Fruit fly (Drosophila melanogaster) whole organism, prepupa: ENCODE data around the gene tko.

Experiments used
- CG10631 ChIP-seq: fragments of 200-800 bp; sonication (Bioruptor generic); optimal IDR thresholded peaks from 2 replicates; lab custom pipeline; 2016; ENCODE audit warnings: missing biosample characterization, missing genetic modification characterization
- CG10669 ChIP-seq: fragments of 200-800 bp; sonication (Bioruptor generic); optimal IDR thresholded peaks from 3 replicates; lab custom pipeline; 2018; ENCODE audit warnings: missing biosample characterization, mild to moderate bottlenecking, missing genetic modification characterization, moderate library complexity
- CG11902 ChIP-seq: fragments of 200-800 bp; sonication (Bioruptor generic); optimal IDR thresholded peaks from 3 replicates; lab custom pipeline; 2016; ENCODE audit warnings: missing biosample characterization, missing genetic modification characterization
- CG15336 ChIP-seq: fragments of 200-800 bp; sonication (Bioruptor generic); IDR thresholded peaks from 2 replicates; pipeline ENCODE4 v1.3.6; 2022; ENCODE audit warnings: missing biosample characterization, missing genetic modification characterization
- CG1621 ChIP-seq: fragments of 200-800 bp; sonication (Bioruptor generic); optimal IDR thresholded peaks from 3 replicates; lab custom pipeline; 2018; ENCODE audit warnings: missing biosample characterization, mild to moderate bottlenecking, missing genetic modification characterization
- CG3032 ChIP-seq: fragments of 200-800 bp; optimal IDR thresholded peaks from 2 replicates; lab custom pipeline; 2019; ENCODE audit warnings: missing biosample characterization, mild to moderate bottlenecking, missing genetic modification characterization, moderate library complexity
- CG31627 ChIP-seq: fragments of 200-800 bp; sonication (Bioruptor generic); optimal IDR thresholded peaks from 3 replicates; lab custom pipeline; 2016; ENCODE audit warnings: missing biosample characterization, missing genetic modification characterization
- CG32006 ChIP-seq: fragments of 200-800 bp; sonication (Bioruptor generic); optimal IDR thresholded peaks from 3 replicates; lab custom pipeline; 2017; ENCODE audit warnings: missing biosample characterization, mild to moderate bottlenecking, missing genetic modification characterization
- CG3919 ChIP-seq: fragments of 200-800 bp; sonication (Bioruptor generic); optimal IDR thresholded peaks from 3 replicates; lab custom pipeline; 2016; ENCODE audit warnings: missing biosample characterization, missing genetic modification characterization
- CG6163 ChIP-seq: fragments of 200-800 bp; sonication (Bioruptor generic); IDR thresholded peaks from 3 replicates; pipeline ENCODE4 v1.3.6; 2022; ENCODE audit warnings: missing biosample characterization, missing genetic modification characterization
- CG6276 ChIP-seq: fragments of 200-800 bp; sonication (Bioruptor generic); optimal IDR thresholded peaks from 2 replicates; lab custom pipeline; 2017; ENCODE audit warnings: missing biosample characterization, mild to moderate bottlenecking, missing genetic modification characterization
- CG6792 ChIP-seq: fragments of 200-800 bp; sonication (Bioruptor generic); optimal IDR thresholded peaks from 3 replicates; lab custom pipeline; 2016; ENCODE audit warnings: missing biosample characterization, missing genetic modification characterization
- CG6808 ChIP-seq: fragments of 200-800 bp; sonication (Bioruptor generic); optimal IDR thresholded peaks from 3 replicates; lab custom pipeline; 2017; ENCODE audit warnings: missing biosample characterization, missing genetic modification characterization, mild to moderate bottlenecking, moderate library complexity, missing genetic modification reagents
- CG6854 ChIP-seq: fragments of 200-800 bp; sonication (Bioruptor generic); optimal IDR thresholded peaks from 2 replicates; lab custom pipeline; 2017; ENCODE audit warnings: missing biosample characterization, mild to moderate bottlenecking, missing genetic modification characterization
- CG7368 ChIP-seq: fragments of 200-800 bp; sonication (Bioruptor generic); optimal IDR thresholded peaks from 3 replicates; lab custom pipeline; 2016; ENCODE audit warnings: missing biosample characterization, missing genetic modification characterization
- CG8119 ChIP-seq: fragments of 200-800 bp; sonication (Bioruptor generic); IDR thresholded peaks from 3 replicates; pipeline ENCODE4 v1.3.6; 2022; ENCODE audit warnings: missing biosample characterization, missing genetic modification characterization
- CG8319 ChIP-seq: fragments of 200-800 bp; sonication (Bioruptor generic); optimal IDR thresholded peaks from 3 replicates; lab custom pipeline; 2016; ENCODE audit warnings: missing biosample characterization, missing genetic modification characterization
- CG8632 ChIP-seq: fragments of 200-800 bp; sonication (Bioruptor generic); optimal IDR thresholded peaks from 3 replicates; lab custom pipeline; 2016; ENCODE audit warnings: missing biosample characterization, missing genetic modification characterization
- CG9139 ChIP-seq: fragments of 200-800 bp; sonication (Bioruptor generic); optimal IDR thresholded peaks from 3 replicates; lab custom pipeline; 2017; ENCODE audit warnings: missing biosample characterization, mild to moderate bottlenecking, missing genetic modification characterization
- Eip78C ChIP-seq: fragments of 200-800 bp; sonication (Bioruptor generic); peaks from one replicate; lab custom pipeline; 2016; ENCODE audit warnings: missing biosample characterization, missing genetic modification characterization
- Eip93F ChIP-seq: fragments of 200-800 bp; sonication (Bioruptor generic); optimal IDR thresholded peaks from 2 replicates; lab custom pipeline; 2016; ENCODE audit warnings: missing biosample characterization, mild to moderate bottlenecking, missing genetic modification characterization
- Ets96B ChIP-seq: fragments of 200-800 bp; optimal IDR thresholded peaks from 2 replicates; lab custom pipeline; 2019; ENCODE audit warnings: missing biosample characterization, mild to moderate bottlenecking, missing genetic modification characterization, moderate library complexity
- Hr38 ChIP-seq: sonication (Bioruptor generic); optimal IDR thresholded peaks from 2 replicates; lab custom pipeline; 2016; ENCODE audit warnings: missing biosample characterization, missing genetic modification characterization
- Hr39 ChIP-seq: fragments of 200-800 bp; sonication (Bioruptor generic); optimal IDR thresholded peaks from 2 replicates; lab custom pipeline; 2016; ENCODE audit warnings: missing biosample characterization, missing genetic modification characterization
- Hr4 ChIP-seq: fragments of 200-800 bp; sonication (Bioruptor generic); optimal IDR thresholded peaks from 3 replicates; lab custom pipeline; 2016; ENCODE audit warnings: missing biosample characterization, missing genetic modification characterization
- Met ChIP-seq: fragments of 200-800 bp; sonication (Bioruptor generic); optimal IDR thresholded peaks from 3 replicates; lab custom pipeline; 2016; ENCODE audit warnings: missing biosample characterization, missing genetic modification characterization
- Smox ChIP-seq: fragments of 200-800 bp; sonication (Bioruptor generic); optimal IDR thresholded peaks from 3 replicates; lab custom pipeline; 2016; ENCODE audit warnings: missing biosample characterization, missing genetic modification characterization
- Sox102F ChIP-seq: fragments of 200-800 bp; sonication (Bioruptor generic); optimal IDR thresholded peaks from 2 replicates; lab custom pipeline; 2016; ENCODE audit warnings: missing biosample characterization, mild to moderate bottlenecking, missing genetic modification characterization
- Sox14 ChIP-seq: fragments of 200-800 bp; sonication (Bioruptor generic); optimal IDR thresholded peaks from 3 replicates; lab custom pipeline; 2016; ENCODE audit warnings: missing biosample characterization, missing genetic modification characterization
- dac ChIP-seq: fragments of 200-800 bp; sonication (Bioruptor generic); optimal IDR thresholded peaks from 2 replicates; lab custom pipeline; 2017; ENCODE audit warnings: missing biosample characterization, mild to moderate bottlenecking, missing genetic modification characterization
- dsx ChIP-seq: fragments of 200-800 bp; optimal IDR thresholded peaks from 3 replicates; lab custom pipeline; 2019; ENCODE audit warnings: missing biosample characterization, mild to moderate bottlenecking, missing genetic modification characterization, moderate library complexity; ENCODE audit not compliant: poor library complexity, severe bottlenecking
- fd59A ChIP-seq: fragments of 200-800 bp; sonication (Bioruptor generic); optimal IDR thresholded peaks from 2 replicates; lab custom pipeline; 2017; ENCODE audit warnings: missing biosample characterization, mild to moderate bottlenecking, missing genetic modification characterization, missing genetic modification reagents
- fkh ChIP-seq: fragments of 200-800 bp; sonication (Bioruptor generic); optimal IDR thresholded peaks from 3 replicates; lab custom pipeline; 2017; ENCODE audit warnings: missing biosample characterization, mild to moderate bottlenecking, missing genetic modification characterization, moderate library complexity
- pdm3 ChIP-seq: fragments of 200-800 bp; sonication (Bioruptor generic); optimal IDR thresholded peaks from 3 replicates; lab custom pipeline; 2016; ENCODE audit warnings: missing biosample characterization, missing genetic modification characterization
- spab ChIP-seq: fragments of 200-800 bp; sonication (Bioruptor generic); optimal IDR thresholded peaks from 2 replicates; lab custom pipeline; 2017; ENCODE audit warnings: missing biosample characterization, mild to moderate bottlenecking, missing genetic modification characterization, missing genetic modification reagents
- svp ChIP-seq: fragments of 200-800 bp; sonication (Bioruptor generic); peaks from one replicate; lab custom pipeline; 2016; ENCODE audit warnings: missing biosample characterization, missing genetic modification characterization
- topi ChIP-seq: fragments of 200-800 bp; sonication (Bioruptor generic); optimal IDR thresholded peaks from 3 replicates; lab custom pipeline; 2016; ENCODE audit warnings: missing biosample characterization, missing genetic modification characterization

tko gene

dm6 chrX:2452734-2453133 is 9.0 kb upstream of the tko start (continued):
- TF ChIP-seq CG15336 (GFP tag; lab: Robert Waterston, UW) (no peak; the same call in 1 of the 2 replicates), CG7368 (GFP tag; lab: Kevin White, UChicago) (peak; percentile 26), Ets96B (peak; percentile 60), Smox (GFP tag; lab: Kevin White, UChicago) (peak; percentile 77), CG3032 (peak; percentile 66), Eip78C (GFP tag; lab: Kevin White, UChicago) (peak; percentile 85), CG1621 (tag; lab: Kevin White, UChicago) (peak; percentile 7), Sox14 (GFP tag; lab: Kevin White, UChicago) (peak; percentile 77), Eip93F (no peak), Hr4 (GFP tag; lab: Kevin White, UChicago) (no peak), CG6808 (GFP tag; lab: Kevin White, UChicago) (peak; percentile 66), CG6163 (GFP tag; lab: Robert Waterston, UW) (0 out of 3 replicates have a peak, but pooled peaks have one; percentile 22), dac (GFP tag; lab: Kevin White, UChicago) (no peak), Hr39 (peak; percentile 82), CG6276 (no peak), CG6854 (GFP tag; lab: Kevin White, UChicago) (no peak), svp (GFP tag; lab: Kevin White, UChicago) (peak; percentile 88), topi (GFP tag; lab: Kevin White, UChicago) (peak; percentile 83), CG10631 (peak; percentile 61), fd59A (GFP tag; lab: Kevin White, UChicago) (peak; percentile 70), CG8632 (GFP tag; lab: Kevin White, UChicago) (no peak), CG3919 (GFP tag; lab: Kevin White, UChicago) (peak; percentile 55)

dm6 chrX:2447750-2448299 is 4.0 kb upstream of the tko start, which contains the start of gene z:
Gene z, plus strand, starts transcription at chrX:2447769.
- peak; percentile 6 for TF ChIP-seq CG31627
- peak; percentile 2 for TF ChIP-seq CG6854 (GFP tag; lab: Kevin White, UChicago)
- peak; percentile 50 for TF ChIP-seq Eip78C (GFP tag; lab: Kevin White, UChicago)
- peak; percentile 68 for TF ChIP-seq fkh (GFP tag; lab: Kevin White, UChicago)
- no peak for TF ChIP-seq CG6163 (GFP tag; lab: Robert Waterston, UW)

dm6 chrX:2440219-2440618 is 3.6 kb downstream of the tko start:
- TF ChIP-seq dsx (GFP tag; lab: Kevin White, UChicago) (no peak), Eip93F (no peak), Sox102F (no peak), CG3032 (no peak), Eip78C (GFP tag; lab: Kevin White, UChicago) (no peak), CG11902 (GFP tag; lab: Kevin White, UChicago) (no peak), topi (GFP tag; lab: Kevin White, UChicago) (no peak), CG7368 (GFP tag; lab: Kevin White, UChicago) (no peak), CG8632 (GFP tag; lab: Kevin White, UChicago) (no peak), Hr4 (GFP tag; lab: Kevin White, UChicago) (no peak), pdm3 (GFP tag; lab: Kevin White, UChicago) (no peak), CG8119 (GFP tag; lab: Robert Waterston, UW) (no peak), CG9139 (GFP tag; lab: Kevin White, UChicago) (no peak), CG10631 (no peak), Hr38 (GFP tag; lab: Kevin White, UChicago) (no peak), svp (GFP tag; lab: Kevin White, UChicago) (no peak), Met (GFP tag; lab: Kevin White, UChicago) (no peak), CG10669 (GFP tag; lab: Kevin White, UChicago) (no peak)
- TF ChIP-seq, all 60 proteins: peak for 0

- no peak for TF ChIP-seq CG9139 (GFP tag; lab: Kevin White, UChicago)
- no peak for TF ChIP-seq spab (GFP tag; lab: Kevin White, UChicago)
- TF ChIP-seq CG8319 (GFP tag; lab: Kevin White, UChicago) = no peak
- no peak for TF ChIP-seq CG6792 (GFP tag; lab: Kevin White, UChicago)
- TF ChIP-seq CG32006 (GFP tag; lab: Kevin White, UChicago) = no peak
- TF ChIP-seq fd59A (GFP tag; lab: Kevin White, UChicago) = no peak
- no peak for TF ChIP-seq CG3032
- TF ChIP-seq CG15336 (GFP tag; lab: Robert Waterston, UW) = no peak
Measured at dm6 chrX:2434913-2435312, 8.9 kb downstream of the tko start.
